Worm (Caenorhabditis elegans): ENCODE measurements around the gene F20D6.6.

F20D6.6 gene

ce11 chrV:8177349-8177748, 17.6 kb downstream of the F20D6.6 start, which contains the start of gene F20D6.9:
TSS of gene F20D6.9 (minus strand) at chrV:8177449.
- TF ChIP-seq tbx-2 (tag; optimal IDR thresholded peaks at IDR 0.05) (no peak), fkh-4 (tag; optimal IDR thresholded peaks at IDR 0.05; ENCODE audit: borderline replicate concordance) (no peak), nhr-237 (tag; optimal IDR thresholded peaks at IDR 0.05) (no peak), lin-39 (tag; optimal IDR thresholded peaks at IDR 0.05) (no peak), zip-4 (GFP tag; optimal IDR thresholded peaks at IDR 0.05) (no peak), unc-62 (GFP tag; optimal IDR thresholded peaks at IDR 0.05) (no peak), ceh-82 (tag; optimal IDR thresholded peaks at IDR 0.05) (no peak), nhr-19 (GFP tag; conservative IDR thresholded peaks at IDR 0.05) (no peak), unc-86 (tag; optimal IDR thresholded peaks at IDR 0.05) (no peak), C16A3.4 (tag; optimal IDR thresholded peaks at IDR 0.05) (no peak), fos-1 (tag; optimal IDR thresholded peaks at IDR 0.05) (no peak), jun-1 (tag; optimal IDR thresholded peaks at IDR 0.05) (no peak), ama-1 (optimal IDR thresholded peaks at IDR 0.05) (no peak), nhr-84 (tag; optimal IDR thresholded peaks at IDR 0.05) (no peak), sptf-1 (tag; optimal IDR thresholded peaks at IDR 0.05) (no peak), ces-1 (GFP tag; optimal IDR thresholded peaks at IDR 0.05) (no peak), ceh-88 (GFP tag; IDR thresholded peaks at IDR 0.05) (no peak)

- TF ChIP-seq swsn-7 (tag; optimal IDR thresholded peaks at IDR 0.05), result no peak
- no peak for TF ChIP-seq elt-2 (tag; optimal IDR thresholded peaks at IDR 0.05)
- no peak for TF ChIP-seq snu-23 (GFP tag; optimal IDR thresholded peaks at IDR 0.05)
- TF ChIP-seq ets-5 (GFP tag; IDR thresholded peaks at IDR 0.05), result no peak
- no peak for TF ChIP-seq tbx-2 (tag; optimal IDR thresholded peaks at IDR 0.05)
- TF ChIP-seq lin-39 (tag; optimal IDR thresholded peaks at IDR 0.05), result no peak
- no peak for TF ChIP-seq unc-62 (GFP tag; optimal IDR thresholded peaks at IDR 0.05)
- TF ChIP-seq unc-98 (GFP tag; IDR thresholded peaks at IDR 0.05), result no peak
Observed at ce11 chrV:8178279-8178678, 18.6 kb downstream of the F20D6.6 start.

ce11 chrV:8178914-8179542, 19.3 kb downstream of the F20D6.6 start, which contains the start of gene srp-7:
TSS of gene srp-7 (plus strand) at chrV:8179126.
- no peak for TF ChIP-seq nhr-11 (tag; optimal IDR thresholded peaks at IDR 0.05)
- TF ChIP-seq sup-37 (GFP tag; optimal IDR thresholded peaks at IDR 0.05), result no peak
- TF ChIP-seq mab-9 (GFP tag; IDR thresholded peaks at IDR 0.05), result no peak
- TF ChIP-seq ceh-82 (tag; optimal IDR thresholded peaks at IDR 0.05), result peak in 1 of 3 experiments; percentile 28
- peak; percentile 74 for TF ChIP-seq nhr-19 (GFP tag; conservative IDR thresholded peaks at IDR 0.05)
- TF ChIP-seq dpl-1 (GFP tag; optimal IDR thresholded peaks at IDR 0.05), result no peak
- peak; percentile 40 for TF ChIP-seq nhr-85 (tag)
- no peak for TF ChIP-seq egl-27 (tag; optimal IDR thresholded peaks at IDR 0.05)
- TF ChIP-seq ceh-90 (tag; optimal IDR thresholded peaks at IDR 0.05), result no peak
- no peak for TF ChIP-seq ceh-63 (GFP tag; optimal IDR thresholded peaks at IDR 0.05)
- no peak for TF ChIP-seq ceh-8 (GFP tag; optimal IDR thresholded peaks at IDR 0.05)
- no peak for TF ChIP-seq elt-2 (tag; optimal IDR thresholded peaks at IDR 0.05)
- no peak for TF ChIP-seq tbx-2 (tag; optimal IDR thresholded peaks at IDR 0.05)
- TF ChIP-seq mef-2 (tag; optimal IDR thresholded peaks at IDR 0.05), result no peak
- TF ChIP-seq lin-13 (GFP tag; optimal IDR thresholded peaks at IDR 0.05), result no peak
- TF ChIP-seq unc-30 (tag; optimal IDR thresholded peaks at IDR 0.05), result no peak
- TF ChIP-seq egl-13 (tag; optimal IDR thresholded peaks at IDR 0.05), result no peak
- TF ChIP-seq pax-3 (tag; optimal IDR thresholded peaks at IDR 0.05), result no peak
- no peak for TF ChIP-seq irx-1 (tag; optimal IDR thresholded peaks at IDR 0.05)
- no peak for TF ChIP-seq ces-1 (GFP tag; optimal IDR thresholded peaks at IDR 0.05)
- 0 out of 2 replicates have a peak, but pooled peaks have one; percentile 19 for TF ChIP-seq ceh-88 (GFP tag; IDR thresholded peaks at IDR 0.05)
- TF ChIP-seq zag-1 (tag; optimal IDR thresholded peaks at IDR 0.05), result no peak
- no peak for TF ChIP-seq aly-2 (tag; optimal IDR thresholded peaks at IDR 0.05)
- no peak for TF ChIP-seq swsn-7 (tag; optimal IDR thresholded peaks at IDR 0.05)
- no peak for TF ChIP-seq alr-1 (tag; optimal IDR thresholded peaks at IDR 0.05; ENCODE audit: borderline replicate concordance)
- peak; percentile 35 for TF ChIP-seq nhr-20 (tag; optimal IDR thresholded peaks at IDR 0.05)
- no peak for TF ChIP-seq tlp-1 (tag; optimal IDR thresholded peaks at IDR 0.05)
- peak; percentile 32 for TF ChIP-seq nhr-71 (tag; optimal IDR thresholded peaks at IDR 0.05)
- no peak for TF ChIP-seq sptf-1 (tag; optimal IDR thresholded peaks at IDR 0.05)
- no peak for TF ChIP-seq aha-1 (tag; optimal IDR thresholded peaks at IDR 0.05)
- no peak for TF ChIP-seq fkh-10 (GFP tag; optimal IDR thresholded peaks at IDR 0.05)
- no peak for TF ChIP-seq nhr-47 (tag; optimal IDR thresholded peaks at IDR 0.05)
- TF ChIP-seq nhr-84 (tag; optimal IDR thresholded peaks at IDR 0.05), result no peak
- TF ChIP-seq pqm-1 (tag; optimal IDR thresholded peaks at IDR 0.05), result no peak
- no peak for TF ChIP-seq fos-1 (tag; optimal IDR thresholded peaks at IDR 0.05)
- TF ChIP-seq snpc-4 (tag; optimal IDR thresholded peaks at IDR 0.05), result no peak

All from whole organism, L1 larva.